Worm (Caenorhabditis elegans) whole organism, L3 larva: Measurements from ENCODE around the gene sec-10.

Experiments used
- ceh-82 ChIP-seq: fragments of 150-350 bp; optimal IDR thresholded peaks from 2 replicates; lab custom pipeline; 2014; ENCODE audit warnings: missing biosample characterization, missing genetic modification characterization
- ceh-9 ChIP-seq: sonication (generic microtip); optimal IDR thresholded peaks from 2 replicates; lab custom pipeline; 2018; ENCODE audit warnings: missing biosample characterization, missing genetic modification characterization
- egl-27 ChIP-seq: sonication (generic microtip); optimal IDR thresholded peaks from 4 replicates; lab custom pipeline; 2017; ENCODE audit warnings: missing biosample characterization, missing genetic modification reagents, missing genetic modification characterization
- fkh-10 ChIP-seq: sonication (generic microtip); optimal IDR thresholded peaks from 2 replicates; lab custom pipeline; 2017; ENCODE audit warnings: missing biosample characterization, missing genetic modification reagents, missing genetic modification characterization
- lin-39 ChIP-seq: fragments of 150-350 bp; optimal IDR thresholded peaks from 2 replicates; lab custom pipeline; 2018; ENCODE audit warnings: missing biosample characterization, missing genetic modification reagents, missing genetic modification characterization
- mdl-1 ChIP-seq: fragments of 150-350 bp; optimal IDR thresholded peaks from 2 replicates; lab custom pipeline; 2014; ENCODE audit warnings: missing biosample characterization, missing genetic modification characterization
- nhr-25 ChIP-seq: sonication (generic microtip); optimal IDR thresholded peaks from 2 replicates; lab custom pipeline; 2017; ENCODE audit warnings: missing biosample characterization, missing genetic modification characterization
- nhr-28 ChIP-seq: fragments of 150-350 bp; optimal IDR thresholded peaks from 2 replicates; lab custom pipeline; 2014; ENCODE audit warnings: missing biosample characterization, missing genetic modification characterization
- zag-1 ChIP-seq: fragments of 150-350 bp; optimal IDR thresholded peaks from 2 replicates; lab custom pipeline; 2014; ENCODE audit warnings: missing biosample characterization, missing genetic modification characterization
- ztf-11 ChIP-seq: fragments of 150-350 bp; optimal IDR thresholded peaks from 2 replicates; lab custom pipeline; 2014; ENCODE audit warnings: missing biosample characterization, missing genetic modification characterization

DNA sequence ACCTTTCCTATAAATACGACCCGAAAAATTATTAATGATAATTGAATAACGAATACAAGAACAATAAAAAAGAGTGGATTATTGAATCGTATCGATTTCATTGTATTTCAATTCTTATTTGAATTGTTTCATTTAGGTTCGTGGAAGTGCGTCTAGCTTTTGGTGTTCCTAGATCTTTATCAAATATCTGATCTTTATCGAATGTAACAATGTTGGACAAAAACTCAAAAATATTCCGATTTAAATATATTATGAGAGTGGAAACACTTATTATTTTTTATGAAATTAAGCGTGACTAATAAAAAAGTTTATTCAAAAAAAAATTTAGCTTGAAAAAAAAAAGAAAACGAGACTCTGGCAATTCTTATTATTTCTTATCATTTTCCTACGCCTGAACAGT, 50.3 kb downstream of the sec-10 start, which contains the start of the genes C50F7.9 and C50F7.3:
- TF ChIP-seq ztf-11 (tag; lab: Kevin White, UChicago) (no peak), nhr-28 (tag; lab: Kevin White, UChicago) (no peak), mdl-1 (tag; lab: Kevin White, UChicago) (no peak), nhr-25 (no peak), zag-1 (no peak), ceh-82 (tag; lab: Kevin White, UChicago) (no peak), fkh-10 (no peak), lin-39 (no peak), egl-27 (tag; lab: Kevin White, UChicago) (no peak), ceh-9 (tag; lab: Kevin White, UChicago) (no peak)
